Worm (Caenorhabditis elegans) whole organism, L2 larva: ENCODE measurements around the gene chil-10.

Source experiments
- C34F6.9 ChIP-seq: fragments of 150-350 bp; optimal IDR thresholded peaks from 2 replicates; lab custom pipeline; 2014; ENCODE audit warnings: missing biosample characterization, missing genetic modification characterization
- R02D3.7 ChIP-seq: fragments of 150-350 bp; optimal IDR thresholded peaks from 2 replicates; lab custom pipeline; 2014; ENCODE audit warnings: missing biosample characterization, missing genetic modification characterization
- Y55F3AM.14 ChIP-seq: fragments of 200-800 bp; sonication (Bioruptor generic); optimal IDR thresholded peaks from 2 replicates; lab custom pipeline; 2018; ENCODE audit warnings: mild to moderate bottlenecking, missing genetic modification characterization, missing compliant biosample characterization
- ZK546.5 ChIP-seq: sonication (generic microtip); optimal IDR thresholded peaks from 2 replicates; lab custom pipeline; 2017; ENCODE audit warnings: missing biosample characterization, missing genetic modification characterization
- alr-1 ChIP-seq: fragments of 150-350 bp; optimal IDR thresholded peaks from 2 replicates; lab custom pipeline; 2014; ENCODE audit warnings: missing biosample characterization, missing genetic modification characterization
- aly-2 ChIP-seq: fragments of 150-350 bp; optimal IDR thresholded peaks from 2 replicates; lab custom pipeline; 2014; ENCODE audit warnings: missing biosample characterization, missing genetic modification characterization
- ama-1 ChIP-seq: fragments of 150-350 bp; optimal IDR thresholded peaks from 2 replicates; lab custom pipeline; 2018; ENCODE audit warnings: inconsistent platforms
- blmp-1 ChIP-seq: sonication (generic microtip); optimal IDR thresholded peaks from 2 replicates; lab custom pipeline; 2017; ENCODE audit warnings: missing genetic modification characterization, mild to moderate bottlenecking, missing compliant biosample characterization, antibody characterized with exemption, moderate library complexity; ENCODE audit not compliant: insufficient read depth
- ceh-16 ChIP-seq: fragments of 150-350 bp; optimal IDR thresholded peaks from 2 replicates; lab custom pipeline; 2014; ENCODE audit warnings: missing biosample characterization, missing genetic modification characterization
- crh-2 ChIP-seq: sonication (generic microtip); optimal IDR thresholded peaks from 2 replicates; lab custom pipeline; 2017; ENCODE audit warnings: missing biosample characterization, missing genetic modification characterization
- dmd-4 ChIP-seq: sonication (generic microtip); optimal IDR thresholded peaks from 2 replicates; lab custom pipeline; 2017; ENCODE audit warnings: missing biosample characterization, missing genetic modification characterization
- egl-27 ChIP-seq: sonication (generic microtip); optimal IDR thresholded peaks from 3 replicates; lab custom pipeline; 2017; ENCODE audit warnings: missing biosample characterization, missing genetic modification reagents, missing genetic modification characterization
- elt-1 ChIP-seq: fragments of 150-350 bp; optimal IDR thresholded peaks from 2 replicates; lab custom pipeline; 2014; ENCODE audit warnings: missing biosample characterization, missing genetic modification characterization
- elt-3 ChIP-seq: sonication (generic microtip); optimal IDR thresholded peaks from 2 replicates; lab custom pipeline; 2017; ENCODE audit warnings: missing biosample characterization, missing genetic modification characterization
- fos-1 ChIP-seq: fragments of 150-350 bp; optimal IDR thresholded peaks from 2 replicates; lab custom pipeline; 2014; ENCODE audit warnings: missing biosample characterization, missing genetic modification characterization
- gmeb-1 ChIP-seq: fragments of 150-350 bp; optimal IDR thresholded peaks from 2 replicates; lab custom pipeline; 2014; ENCODE audit warnings: missing biosample characterization, missing genetic modification characterization
- lin-11 ChIP-seq: fragments of 150-350 bp; sonication (generic microtip); optimal IDR thresholded peaks from 2 replicates; lab custom pipeline; 2014; ENCODE audit warnings: missing biosample characterization, missing genetic modification characterization, inconsistent platforms, mixed read lengths
- lin-13 ChIP-seq: fragments of 150-350 bp; optimal IDR thresholded peaks from 2 replicates; lab custom pipeline; 2014; ENCODE audit warnings: missing biosample characterization, missing genetic modification reagents, missing genetic modification characterization
- lin-39 ChIP-seq: fragments of 150-350 bp; optimal IDR thresholded peaks from 2 replicates; lab custom pipeline; 2014; ENCODE audit warnings: missing biosample characterization, missing genetic modification reagents, missing genetic modification characterization
- lsy-2 ChIP-seq, 2 experiments: fragments of 150-350 bp in 1 of 2; sonication (generic microtip) in 1 of 2; optimal IDR thresholded peaks; 2 replicates each; lab custom pipeline; 2014 to 2017; ENCODE audit warnings: missing biosample characterization in 2 of 2, missing genetic modification characterization in 2 of 2
- mab-5 ChIP-seq: fragments of 150-350 bp; optimal IDR thresholded peaks from 2 replicates; lab custom pipeline; 2014; ENCODE audit warnings: missing biosample characterization, missing genetic modification characterization
- mbf-1 ChIP-seq: sonication (generic microtip); optimal IDR thresholded peaks from 2 replicates; lab custom pipeline; 2017; ENCODE audit warnings: missing biosample characterization, missing genetic modification characterization
- mdl-1 ChIP-seq, 2 experiments: fragments of 150-350 bp in 1 of 2; sonication (generic microtip) in 1 of 2; optimal IDR thresholded peaks; 2 replicates each; lab custom pipeline; 2017; ENCODE audit warnings: missing biosample characterization in 2 of 2, missing genetic modification characterization in 2 of 2
- nhr-11 ChIP-seq: fragments of 150-350 bp; optimal IDR thresholded peaks from 2 replicates; lab custom pipeline; 2014; ENCODE audit warnings: missing biosample characterization, missing genetic modification characterization
- nhr-12 ChIP-seq: fragments of 150-350 bp; optimal IDR thresholded peaks from 2 replicates; lab custom pipeline; 2014; ENCODE audit warnings: missing biosample characterization, missing genetic modification characterization
- nhr-129 ChIP-seq: fragments of 150-350 bp; optimal IDR thresholded peaks from 2 replicates; lab custom pipeline; 2014; ENCODE audit warnings: missing biosample characterization, missing genetic modification characterization
- nhr-21 ChIP-seq: fragments of 150-350 bp; optimal IDR thresholded peaks from 2 replicates; lab custom pipeline; 2014; ENCODE audit warnings: missing biosample characterization, missing genetic modification characterization
- nhr-23 ChIP-seq: fragments of 150-350 bp; optimal IDR thresholded peaks from 2 replicates; lab custom pipeline; 2014; ENCODE audit warnings: missing biosample characterization, missing genetic modification reagents, missing genetic modification characterization
- nhr-237 ChIP-seq: fragments of 150-350 bp; optimal IDR thresholded peaks from 2 replicates; lab custom pipeline; 2014; ENCODE audit warnings: missing biosample characterization, missing genetic modification characterization
- nhr-25 ChIP-seq: fragments of 150-350 bp; sonication (generic microtip); optimal IDR thresholded peaks from 3 replicates; lab custom pipeline; 2014; ENCODE audit warnings: missing biosample characterization, missing genetic modification characterization
- nhr-6 ChIP-seq: fragments of 150-350 bp; optimal IDR thresholded peaks from 2 replicates; lab custom pipeline; 2014; ENCODE audit warnings: missing biosample characterization, missing genetic modification characterization
- nhr-77 ChIP-seq: fragments of 150-350 bp; optimal IDR thresholded peaks from 2 replicates; lab custom pipeline; 2014; ENCODE audit warnings: missing biosample characterization, missing genetic modification characterization
- peb-1 ChIP-seq: fragments of 150-350 bp; optimal IDR thresholded peaks from 2 replicates; lab custom pipeline; 2014; ENCODE audit warnings: missing biosample characterization, missing genetic modification characterization
- sem-4 ChIP-seq: fragments of 150-350 bp; optimal IDR thresholded peaks from 2 replicates; lab custom pipeline; 2014; ENCODE audit warnings: missing biosample characterization, missing genetic modification reagents, missing genetic modification characterization
- skn-1 ChIP-seq: sonication (generic microtip); optimal IDR thresholded peaks from 2 replicates; lab custom pipeline; 2017; ENCODE audit warnings: missing biosample characterization, missing genetic modification characterization
- sma-3 ChIP-seq: sonication (generic microtip); optimal IDR thresholded peaks from 2 replicates; lab custom pipeline; 2016; ENCODE audit warnings: missing genetic modification reagents, missing genetic modification characterization, missing compliant biosample characterization
- sma-9 ChIP-seq, 2 experiments: fragments of 150-350 bp in 1 of 2; sonication (generic microtip) in 1 of 2; optimal IDR thresholded peaks; 2 replicates each; lab custom pipeline; 2014 to 2016; ENCODE audit warnings: missing genetic modification characterization in 2 of 2, mild to moderate bottlenecking in 1 of 2, missing biosample characterization in 1 of 2, missing compliant biosample characterization in 1 of 2, missing genetic modification reagents in 1 of 2, moderate library complexity in 1 of 2
- snpc-4 ChIP-seq: fragments of 150-350 bp; optimal IDR thresholded peaks from 2 replicates; lab custom pipeline; 2014; ENCODE audit warnings: missing biosample characterization, missing genetic modification characterization
- unc-39 ChIP-seq: fragments of 150-350 bp; optimal IDR thresholded peaks from 2 replicates; lab custom pipeline; 2014; ENCODE audit warnings: missing biosample characterization, missing genetic modification characterization
- unc-55 ChIP-seq: fragments of 150-350 bp; sonication (generic microtip); optimal IDR thresholded peaks from 3 replicates; lab custom pipeline; 2014; ENCODE audit warnings: missing biosample characterization, missing genetic modification reagents, missing genetic modification characterization
- unc-62 ChIP-seq: fragments of 150-350 bp; optimal IDR thresholded peaks from 2 replicates; lab custom pipeline; 2014; ENCODE audit warnings: missing biosample characterization, missing genetic modification reagents, missing genetic modification characterization
- zag-1 ChIP-seq: fragments of 150-350 bp; optimal IDR thresholded peaks from 2 replicates; lab custom pipeline; 2014; ENCODE audit warnings: missing biosample characterization, missing genetic modification characterization
- ztf-1 ChIP-seq: fragments of 200-800 bp; sonication (Bioruptor generic); conservative IDR thresholded peaks from 2 replicates; pipeline ENCODE4 v1.3.6; 2022; ENCODE audit warnings: missing genetic modification characterization, missing compliant biosample characterization
- ztf-11 ChIP-seq: sonication (generic microtip); optimal IDR thresholded peaks from 2 replicates; lab custom pipeline; 2017; ENCODE audit warnings: missing biosample characterization, missing genetic modification characterization
- ztf-4 ChIP-seq: fragments of 150-350 bp; optimal IDR thresholded peaks from 2 replicates; lab custom pipeline; 2014; ENCODE audit warnings: missing biosample characterization, missing genetic modification characterization

chil-10 gene

ce11 chrX:980252-981009 is 22.8 kb downstream of the chil-10 start, which contains the start of gene C44C1.1:
TSS of gene C44C1.1 (plus strand) at chrX:980776.
- TF ChIP-seq ztf-1 (GFP tag; lab: Robert Waterston, UW): no peak
- no peak for TF ChIP-seq lin-11 (tag; lab: Kevin White, UChicago)
- no peak for TF ChIP-seq unc-55 (GFP tag; lab: Kevin White, UChicago)
- no peak for TF ChIP-seq ZK546.5 (tag; lab: Kevin White, UChicago)
- no peak for TF ChIP-seq lin-39 (tag; lab: Kevin White, UChicago)
- TF ChIP-seq peb-1 (tag; lab: Kevin White, UChicago): no peak
- no peak for TF ChIP-seq nhr-12 (tag; lab: Kevin White, UChicago)
- TF ChIP-seq nhr-23 (tag; lab: Kevin White, UChicago): no peak
- peak; percentile 68 for TF ChIP-seq blmp-1 (tag; lab: Kevin White, UChicago)
- no peak for TF ChIP-seq lin-13 (GFP tag; lab: Kevin White, UChicago)
- TF ChIP-seq nhr-6 (tag; lab: Kevin White, UChicago): no peak
- TF ChIP-seq ama-1 (lab: Kevin White, UChicago): no peak
- TF ChIP-seq nhr-129 (tag; lab: Kevin White, UChicago): peak; percentile 35
- TF ChIP-seq alr-1: no peak
- peak in 1 of 2 experiments; percentile 7 for TF ChIP-seq lsy-2 (tag; optimal IDR thresholded peaks at IDR 0.05; lab: Kevin White, UChicago)
- TF ChIP-seq Y55F3AM.14 (GFP tag; lab: Kevin White, UChicago): no peak
- TF ChIP-seq fos-1 (tag; lab: Kevin White, UChicago): peak; percentile 47
- TF ChIP-seq nhr-21 (tag; lab: Kevin White, UChicago): peak; percentile 61
- no peak for TF ChIP-seq elt-1 (tag; lab: Kevin White, UChicago)
- no peak for TF ChIP-seq nhr-77
- TF ChIP-seq sem-4 (tag; lab: Kevin White, UChicago): no peak
- TF ChIP-seq ceh-16: peak; percentile 36
- no peak for TF ChIP-seq ztf-4 (tag; lab: Kevin White, UChicago)
- no peak for TF ChIP-seq zag-1
- no peak for TF ChIP-seq mbf-1
- TF ChIP-seq sma-9 (GFP tag; optimal IDR thresholded peaks at IDR 0.05; lab: Kevin White, UChicago): no peak
- no peak for TF ChIP-seq sma-9 (tag; optimal IDR thresholded peaks at IDR 0.05; lab: Kevin White, UChicago)
- TF ChIP-seq aly-2 (tag; lab: Kevin White, UChicago): no peak
- no peak for TF ChIP-seq unc-62 (GFP tag; lab: Kevin White, UChicago)
- TF ChIP-seq mdl-1 (tag; optimal IDR thresholded peaks at IDR 0.05; lab: Kevin White, UChicago): no peak
- no peak for TF ChIP-seq C34F6.9 (tag; lab: Kevin White, UChicago)
- no peak for TF ChIP-seq crh-2 (tag; lab: Kevin White, UChicago)
- no peak for TF ChIP-seq unc-39 (tag; lab: Kevin White, UChicago)
- TF ChIP-seq snpc-4: no peak
- TF ChIP-seq ztf-11: no peak
- TF ChIP-seq gmeb-1 (tag; lab: Kevin White, UChicago): no peak
- no peak for TF ChIP-seq dmd-4 (tag; lab: Kevin White, UChicago)
- no peak for TF ChIP-seq elt-3 (tag; lab: Kevin White, UChicago)
- TF ChIP-seq R02D3.7 (tag; lab: Kevin White, UChicago): no peak
- peak; percentile 52 for TF ChIP-seq nhr-25 (tag; lab: Kevin White, UChicago)
- TF ChIP-seq nhr-11 (tag; lab: Kevin White, UChicago): no peak
- TF ChIP-seq nhr-237 (tag; lab: Kevin White, UChicago): no peak
- peak; percentile 7 for TF ChIP-seq sma-3 (GFP tag; lab: Kevin White, UChicago)
- no peak for TF ChIP-seq mab-5

ce11 chrX:982598-982997 is 24.9 kb downstream of the chil-10 start:
- TF ChIP-seq mbf-1 (no peak), egl-27 (tag; lab: Kevin White, UChicago) (no peak), ztf-4 (tag; lab: Kevin White, UChicago) (no peak), lin-13 (GFP tag; lab: Kevin White, UChicago) (no peak), nhr-12 (tag; lab: Kevin White, UChicago) (no peak), dmd-4 (tag; lab: Kevin White, UChicago) (no peak), ZK546.5 (tag; lab: Kevin White, UChicago) (no peak), alr-1 (no peak), sem-4 (tag; lab: Kevin White, UChicago) (no peak), lin-11 (tag; lab: Kevin White, UChicago) (no peak), mab-5 (no peak), skn-1 (no peak), Y55F3AM.14 (GFP tag; lab: Kevin White, UChicago) (no peak), C34F6.9 (tag; lab: Kevin White, UChicago) (no peak), ztf-1 (GFP tag; lab: Robert Waterston, UW) (no peak), lsy-2 (tag; optimal IDR thresholded peaks at IDR 0.05; lab: Kevin White, UChicago) (no peak), nhr-6 (tag; lab: Kevin White, UChicago) (no peak), lin-39 (tag; lab: Kevin White, UChicago) (no peak), nhr-129 (tag; lab: Kevin White, UChicago) (no peak)
